Worm (Caenorhabditis elegans): ENCODE measurements around the gene F07H5.7.

DNA sequence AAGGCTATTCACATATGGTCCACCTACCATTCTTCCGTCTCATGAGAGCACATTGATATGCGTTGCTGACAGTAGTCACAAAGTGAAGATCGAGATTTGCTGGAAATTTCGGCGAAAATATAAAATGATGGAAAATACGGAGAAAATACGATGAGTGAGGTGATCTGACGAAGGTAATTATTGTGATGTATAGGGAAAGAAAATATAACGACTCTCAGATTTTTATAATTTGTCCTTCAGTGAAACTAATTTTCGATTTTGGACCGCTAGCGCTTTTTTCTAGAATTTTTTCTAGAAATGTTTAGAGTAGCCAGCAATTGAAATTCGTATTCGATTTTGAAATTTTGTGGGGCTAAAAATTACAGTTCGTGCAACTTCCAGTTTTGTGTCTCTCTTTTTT lies 35.2 kb upstream of the F07H5.7 start, which contains the start of gene F46C5.2:
- TF ChIP-seq rnt-1 (tag; optimal IDR thresholded peaks at IDR 0.05) (no peak), lsy-2 (tag; optimal IDR thresholded peaks at IDR 0.05) (no peak), fkh-8 (tag; optimal IDR thresholded peaks at IDR 0.05) (no peak), skn-1 (tag; optimal IDR thresholded peaks at IDR 0.05) (no peak), nhr-76 (tag; optimal IDR thresholded peaks at IDR 0.05) (no peak), egl-27 (tag; optimal IDR thresholded peaks at IDR 0.05) (no peak), nhr-84 (tag; optimal IDR thresholded peaks at IDR 0.05) (no peak), nhr-28 (tag; optimal IDR thresholded peaks at IDR 0.05) (no peak), lin-39 (tag; optimal IDR thresholded peaks at IDR 0.05) (no peak), jun-1 (tag; optimal IDR thresholded peaks at IDR 0.05) (no peak), nhr-237 (tag; optimal IDR thresholded peaks at IDR 0.05) (no peak), aly-2 (tag; optimal IDR thresholded peaks at IDR 0.05) (no peak)

All from whole organism, L1 larva.